Worm (Caenorhabditis elegans) whole organism, young adult: ENCODE data around the gene eif-3.D.

Experiments used
- B0019.2 ChIP-seq: fragments of 200-800 bp; sonication (Bioruptor generic); conservative IDR thresholded peaks from 2 replicates; pipeline ENCODE4 v1.3.6; 2022; ENCODE audit warnings: missing genetic modification reagents, missing genetic modification characterization, missing compliant biosample characterization
- F33H1.4 ChIP-seq: fragments of 200-800 bp; sonication (Bioruptor generic); IDR thresholded peaks from 2 replicates; pipeline ENCODE4 v1.3.6; 2022; ENCODE audit warnings: missing genetic modification reagents, missing genetic modification characterization, missing compliant biosample characterization
- F49E8.2 ChIP-seq: sonication (generic microtip); optimal IDR thresholded peaks from 3 replicates; lab custom pipeline; 2017; ENCODE audit warnings: missing genetic modification characterization, mild to moderate bottlenecking, missing compliant biosample characterization, antibody characterized with exemption, moderate library complexity; ENCODE audit not compliant: insufficient read depth
- F52B5.7 ChIP-seq: sonication (generic microtip); optimal IDR thresholded peaks from 2 replicates; lab custom pipeline; 2016; ENCODE audit warnings: mild to moderate bottlenecking, missing genetic modification characterization, missing compliant biosample characterization
- F55B11.4 ChIP-seq: sonication (generic microtip); optimal IDR thresholded peaks from 2 replicates; lab custom pipeline; 2016; ENCODE audit warnings: missing compliant biosample characterization, missing genetic modification characterization, borderline replicate concordance; ENCODE audit not compliant: insufficient read depth
- F57A8.1 ChIP-seq: fragments of 200-800 bp; sonication (Bioruptor generic); optimal IDR thresholded peaks from 2 replicates; lab custom pipeline; 2018; ENCODE audit warnings: mild to moderate bottlenecking, missing genetic modification characterization, moderate library complexity, missing compliant biosample characterization
- K12H6.12 ChIP-seq: fragments of 200-800 bp; sonication (Bioruptor generic); optimal IDR thresholded peaks from 2 replicates; lab custom pipeline; 2018; ENCODE audit warnings: mild to moderate bottlenecking, missing genetic modification characterization, missing compliant biosample characterization
- T07F8.4 ChIP-seq: sonication (generic microtip); optimal IDR thresholded peaks from 2 replicates; lab custom pipeline; 2016; ENCODE audit warnings: mild to moderate bottlenecking, missing genetic modification characterization, moderate library complexity, missing compliant biosample characterization
- Y53G8AR.9 ChIP-seq: fragments of 200-800 bp; sonication (Bioruptor generic); conservative IDR thresholded peaks from 2 replicates; pipeline ENCODE4 v1.3.6; 2022; ENCODE audit warnings: missing genetic modification reagents, missing genetic modification characterization, missing compliant biosample characterization
- Y95B8A.8 ChIP-seq: fragments of 200-800 bp; sonication (Bioruptor generic); IDR thresholded peaks from 2 replicates; pipeline ENCODE4 v1.3.6; 2022; ENCODE audit warnings: missing genetic modification reagents, missing genetic modification characterization, missing compliant biosample characterization
- ZK185.1 ChIP-seq: sonication (generic microtip); optimal IDR thresholded peaks from 2 replicates; lab custom pipeline; 2016; ENCODE audit warnings: mild to moderate bottlenecking, missing genetic modification characterization, missing compliant biosample characterization; ENCODE audit not compliant: poor library complexity, severe bottlenecking
- aptf-2 ChIP-seq: fragments of 200-800 bp; sonication (Bioruptor generic); conservative IDR thresholded peaks from 2 replicates; pipeline ENCODE4 v1.3.6; 2022; ENCODE audit warnings: missing genetic modification reagents, missing genetic modification characterization, missing compliant biosample characterization
- athp-1 ChIP-seq: sonication (generic microtip); optimal IDR thresholded peaks from 2 replicates; lab custom pipeline; 2017; ENCODE audit warnings: mild to moderate bottlenecking, missing genetic modification characterization, missing compliant biosample characterization
- attf-5 ChIP-seq: fragments of 200-800 bp; sonication (Bioruptor generic); optimal IDR thresholded peaks from 2 replicates; lab custom pipeline; 2018; ENCODE audit warnings: mild to moderate bottlenecking, missing genetic modification characterization, missing compliant biosample characterization
- cebp-1 ChIP-seq, 2 experiments: fragments of 200-800 bp in 1 of 2; sonication (Bioruptor generic) in 1 of 2; sonication (generic microtip) in 1 of 2; IDR thresholded peaks in 1 of 2; optimal IDR thresholded peaks in 1 of 2; 2 replicates each; pipeline versions ENCODE4 v1.3.6 to Lab custom; 2017 to 2022; ENCODE audit warnings: missing compliant biosample characterization in 2 of 2, missing genetic modification characterization in 2 of 2, mild to moderate bottlenecking in 1 of 2, missing genetic modification reagents in 1 of 2, moderate library complexity in 1 of 2
- ceh-91 ChIP-seq: fragments of 200-800 bp; sonication (Bioruptor generic); IDR thresholded peaks from 2 replicates; pipeline ENCODE4 v1.3.6; 2022; ENCODE audit warnings: missing genetic modification reagents, missing genetic modification characterization, missing compliant biosample characterization
- chd-7 ChIP-seq: sonication (generic microtip); optimal IDR thresholded peaks from 2 replicates; lab custom pipeline; 2016; ENCODE audit warnings: mild to moderate bottlenecking, missing genetic modification characterization, moderate library complexity, missing compliant biosample characterization
- die-1 ChIP-seq: sonication (generic microtip); optimal IDR thresholded peaks from 2 replicates; lab custom pipeline; 2016; ENCODE audit warnings: missing genotype, mild to moderate bottlenecking, missing genetic modification characterization, missing compliant biosample characterization
- dox-1 ChIP-seq: fragments of 200-800 bp; sonication (Bioruptor generic); IDR thresholded peaks from 2 replicates; pipeline ENCODE4 v1.3.6; 2022; ENCODE audit warnings: missing genetic modification reagents, missing genetic modification characterization, missing compliant biosample characterization
- hmg-1.2 ChIP-seq: fragments of 200-800 bp; sonication (Bioruptor generic); IDR thresholded peaks from 2 replicates; pipeline ENCODE4 v1.3.6; 2022; ENCODE audit warnings: missing genetic modification reagents, missing genetic modification characterization, missing compliant biosample characterization
- hsf-1 ChIP-seq: fragments of 200-800 bp; sonication (Bioruptor generic); IDR thresholded peaks from 2 replicates; pipeline ENCODE4 v1.3.6; 2022; ENCODE audit warnings: missing genetic modification reagents, missing genetic modification characterization, missing compliant biosample characterization
- let-526 ChIP-seq: fragments of 200-800 bp; sonication (Bioruptor generic); IDR thresholded peaks from 2 replicates; pipeline ENCODE4 v1.3.6; 2022; ENCODE audit warnings: missing genetic modification reagents, missing genetic modification characterization, missing compliant biosample characterization
- lin-26 ChIP-seq: fragments of 200-800 bp; sonication (Bioruptor generic); IDR thresholded peaks from 2 replicates; pipeline ENCODE4 v1.3.6; 2022; ENCODE audit warnings: missing genetic modification reagents, missing genetic modification characterization, missing compliant biosample characterization
- lin-40 ChIP-seq: sonication (generic microtip); optimal IDR thresholded peaks from 2 replicates; lab custom pipeline; 2016; ENCODE audit warnings: missing genetic modification characterization, mild to moderate bottlenecking, missing compliant biosample characterization, missing genotype, missing genetic modification reagents
- lir-1 ChIP-seq: fragments of 200-800 bp; sonication (Bioruptor generic); conservative IDR thresholded peaks from 2 replicates; pipeline ENCODE4 v1.3.6; 2022; ENCODE audit warnings: missing genetic modification reagents, missing genetic modification characterization, missing compliant biosample characterization
- madf-3 ChIP-seq: fragments of 200-800 bp; sonication (Bioruptor generic); IDR thresholded peaks from 2 replicates; pipeline ENCODE4 v1.3.6; 2022; ENCODE audit warnings: missing genetic modification reagents, missing genetic modification characterization, missing compliant biosample characterization
- madf-6 ChIP-seq: fragments of 200-800 bp; sonication (Bioruptor generic); IDR thresholded peaks from 2 replicates; pipeline ENCODE4 v1.3.6; 2022; ENCODE audit warnings: missing genetic modification reagents, missing genetic modification characterization, missing compliant biosample characterization
- nfyb-1 ChIP-seq: fragments of 200-800 bp; sonication (Bioruptor generic); IDR thresholded peaks from 2 replicates; pipeline ENCODE4 v1.3.6; 2022; ENCODE audit warnings: missing genetic modification reagents, missing genetic modification characterization, missing compliant biosample characterization
- nhr-120 ChIP-seq: fragments of 200-800 bp; sonication (Bioruptor generic); IDR thresholded peaks from 2 replicates; pipeline ENCODE4 v1.3.6; 2022; ENCODE audit warnings: missing genetic modification characterization, missing compliant biosample characterization
- pbrm-1 ChIP-seq: fragments of 200-800 bp; sonication (Bioruptor generic); IDR thresholded peaks from 2 replicates; pipeline ENCODE4 v1.3.6; 2022; ENCODE audit warnings: missing genetic modification reagents, missing genetic modification characterization, missing compliant biosample characterization
- pha-4 ChIP-seq: fragments of 150-350 bp; sonication (generic microtip); optimal IDR thresholded peaks from 2 replicates; lab custom pipeline; 2014; ENCODE audit warnings: missing biosample characterization, missing genetic modification reagents, missing genetic modification characterization
- rcor-1 ChIP-seq: fragments of 200-800 bp; sonication (Bioruptor generic); IDR thresholded peaks from 2 replicates; pipeline ENCODE4 v1.3.6; 2022; ENCODE audit warnings: missing genetic modification reagents, missing genetic modification characterization, missing compliant biosample characterization
- snpc-1.1 ChIP-seq: sonication (generic microtip); optimal IDR thresholded peaks from 2 replicates; lab custom pipeline; 2017; ENCODE audit warnings: missing genetic modification characterization, mild to moderate bottlenecking, missing compliant biosample characterization, antibody characterized with exemption, moderate library complexity, missing genotype, missing genetic modification reagents; ENCODE audit not compliant: insufficient read depth
- snpc-1.3 ChIP-seq: sonication (generic microtip); optimal IDR thresholded peaks from 2 replicates; lab custom pipeline; 2017; ENCODE audit warnings: missing genetic modification characterization, mild to moderate bottlenecking, missing compliant biosample characterization, antibody characterized with exemption, moderate library complexity, missing genotype, missing genetic modification reagents; ENCODE audit not compliant: insufficient read depth
- snpc-4 ChIP-seq, 5 experiments: fragments of 150-350 bp in 1 of 5; sonication (generic microtip) in 4 of 5; optimal IDR thresholded peaks; 2 replicates each; lab custom pipeline; 2014 to 2018; ENCODE audit warnings: missing genetic modification characterization in 5 of 5, missing biosample characterization in 3 of 5, antibody characterized with exemption in 2 of 5, mild to moderate bottlenecking in 2 of 5, missing compliant biosample characterization in 2 of 5, missing genotype in 2 of 5, moderate library complexity in 2 of 5, missing genetic modification reagents in 1 of 5
- zfh-2 ChIP-seq: fragments of 200-800 bp; sonication (Bioruptor generic); conservative IDR thresholded peaks from 2 replicates; pipeline ENCODE4 v1.3.6; 2022; ENCODE audit warnings: missing genetic modification reagents, missing genetic modification characterization, missing compliant biosample characterization
- zim-3 ChIP-seq: sonication (generic microtip); optimal IDR thresholded peaks from 2 replicates; lab custom pipeline; 2017; ENCODE audit warnings: mild to moderate bottlenecking, missing genetic modification characterization, moderate library complexity, missing compliant biosample characterization
- ztf-18 ChIP-seq: sonication (generic microtip); optimal IDR thresholded peaks from 2 replicates; lab custom pipeline; 2016; ENCODE audit warnings: missing genotype, mild to moderate bottlenecking, missing genetic modification characterization, missing compliant biosample characterization

Gene eif-3.D

ce11 chrIII:8981847-8982479, 10.6 kb upstream of the eif-3.D start, which contains the start of gene pde-2:
pde-2 (minus strand) TSS chrIII:8981897.
- TF ChIP-seq chd-7 (tag; lab: Kevin White, UChicago) (peak; percentile 40), lin-40 (tag; lab: Kevin White, UChicago) (peak; percentile 44), athp-1 (tag; lab: Kevin White, UChicago) (no peak), hmg-1.2 (GFP tag; lab: Robert Waterston, UW) (peak; percentile 40; the same call in 1 of the 2 replicates), zfh-2 (GFP tag; lab: Robert Waterston, UW) (peak; percentile 60; the same call in 1 of the 2 replicates), nfyb-1 (GFP tag; lab: Robert Waterston, UW) (no peak), snpc-4 (GFP tag; optimal IDR thresholded peaks at IDR 0.05; lab: Kevin White, UChicago) (no peak), snpc-4 (tag; optimal IDR thresholded peaks at IDR 0.05; lab: Kevin White, UChicago) (peak in 1 of 4 experiments; percentile 16), cebp-1 (GFP tag; IDR thresholded peaks at IDR 0.05; lab: Robert Waterston, UW) (no peak), cebp-1 (tag; optimal IDR thresholded peaks at IDR 0.05; lab: Kevin White, UChicago) (peak; percentile 24), F52B5.7 (tag; lab: Kevin White, UChicago) (peak; percentile 15), ztf-18 (tag; lab: Kevin White, UChicago) (no peak)

- TF ChIP-seq die-1 (tag; lab: Kevin White, UChicago) = no peak
- no peak for TF ChIP-seq T07F8.4 (tag; lab: Kevin White, UChicago)
- TF ChIP-seq lin-26 (GFP tag; lab: Robert Waterston, UW) = no peak
- TF ChIP-seq F55B11.4 (tag; lab: Kevin White, UChicago) = no peak
- TF ChIP-seq F33H1.4 = no peak
- TF ChIP-seq snpc-1.1 (tag; lab: Kevin White, UChicago) = no peak
- TF ChIP-seq dox-1 (GFP tag; lab: Robert Waterston, UW) = no peak
- no peak for TF ChIP-seq ZK185.1 (tag; lab: Kevin White, UChicago)
- no peak for TF ChIP-seq snpc-1.3
- TF ChIP-seq lir-1 (GFP tag; lab: Robert Waterston, UW) = no peak
- TF ChIP-seq pbrm-1 (GFP tag; lab: Robert Waterston, UW) = no peak
- TF ChIP-seq F57A8.1 (GFP tag; lab: Kevin White, UChicago) = no peak
- no peak for TF ChIP-seq ztf-18 (tag; lab: Kevin White, UChicago)
- no peak for TF ChIP-seq let-526
- TF ChIP-seq nhr-120 = no peak
- TF ChIP-seq aptf-2 = no peak
- TF ChIP-seq madf-6 (GFP tag; lab: Robert Waterston, UW) = no peak
Observed at ce11 chrIII:8980892-8981291, 9.5 kb upstream of the eif-3.D start.

ce11 chrIII:8978512-8979352, 7.4 kb upstream of the eif-3.D start:
- TF ChIP-seq Y95B8A.8 (GFP tag; lab: Robert Waterston, UW) = 0 out of 2 replicates have a peak, but pooled peaks have one; percentile 22
- no peak for TF ChIP-seq F49E8.2 (tag; lab: Kevin White, UChicago)
- no peak for TF ChIP-seq B0019.2 (GFP tag; lab: Robert Waterston, UW)
- TF ChIP-seq attf-5 (GFP tag; lab: Kevin White, UChicago) = no peak
- peak; percentile 9 for TF ChIP-seq lin-40 (tag; lab: Kevin White, UChicago)
- TF ChIP-seq ZK185.1 (tag; lab: Kevin White, UChicago) = peak; percentile 9
- TF ChIP-seq hsf-1 (GFP tag; lab: Robert Waterston, UW) = 0 out of 2 replicates have a peak, but pooled peaks have one; percentile 31
- 0 out of 2 replicates have a peak, but pooled peaks have one; percentile 21 for TF ChIP-seq Y53G8AR.9 (GFP tag; lab: Robert Waterston, UW)
- peak; percentile 34; the same call in 1 of the 2 replicates for TF ChIP-seq nfyb-1 (GFP tag; lab: Robert Waterston, UW)
- 0 out of 2 replicates have a peak, but pooled peaks have one; percentile 7 for TF ChIP-seq rcor-1 (GFP tag; lab: Robert Waterston, UW)
- no peak for TF ChIP-seq pha-4
- peak; percentile 52 for TF ChIP-seq chd-7 (tag; lab: Kevin White, UChicago)
- no peak for TF ChIP-seq madf-3
- TF ChIP-seq cebp-1 (GFP tag; IDR thresholded peaks at IDR 0.05; lab: Robert Waterston, UW) = peak; percentile 33; the same call in 1 of the 2 replicates
- peak; percentile 71 for TF ChIP-seq cebp-1 (tag; optimal IDR thresholded peaks at IDR 0.05; lab: Kevin White, UChicago)
- TF ChIP-seq zim-3 = peak; percentile 29
- TF ChIP-seq ceh-91 (GFP tag; lab: Robert Waterston, UW) = no peak
- TF ChIP-seq K12H6.12 (tag; lab: Kevin White, UChicago) = peak; percentile 20
- TF ChIP-seq zfh-2 (GFP tag; lab: Robert Waterston, UW) = no peak
- no peak for TF ChIP-seq T07F8.4 (tag; lab: Kevin White, UChicago)
